Fruit fly (Drosophila melanogaster) whole organism, embryonic: ENCODE measurements around the gene Sil1.

ENCODE experiments used
- Ada2b ChIP-seq: fragments of 200-800 bp; sonication (Bioruptor generic); IDR thresholded peaks from 2 replicates; pipeline ENCODE4 v1.3.6; 2022; ENCODE audit warnings: missing biosample characterization, missing genetic modification characterization
- H2.0 ChIP-seq: fragments of 200-800 bp; sonication (Bioruptor generic); IDR thresholded peaks from 2 replicates; pipeline ENCODE4 v1.3.6; 2022; ENCODE audit warnings: missing biosample characterization, missing genetic modification characterization
- salm ChIP-seq: fragments of 200-800 bp; sonication (Bioruptor generic); optimal IDR thresholded peaks from 2 replicates; lab custom pipeline; 2018; ENCODE audit warnings: missing biosample characterization, mild to moderate bottlenecking, missing genetic modification characterization

dm6 chr3R:25232271-25232989, 2.9 kb downstream of the Sil1 start, which contains the start of gene Cad96Cb:
- TF ChIP-seq salm (tag; lab: Kevin White, UChicago) = peak; percentile 77
- TF ChIP-seq H2.0 (GFP tag; lab: Robert Waterston, UW) = peak; percentile 38; the same call in 1 of the 2 replicates
- TF ChIP-seq Ada2b (GFP tag; lab: Robert Waterston, UW) = no peak
